Fruit fly (Drosophila melanogaster) whole organism, embryonic: ENCODE data around the gene CtBP.

ENCODE experiments used
- B-H2 ChIP-seq: fragments of 200-800 bp; sonication (Bioruptor generic); optimal IDR thresholded peaks from 2 replicates; lab custom pipeline; 2018; ENCODE audit warnings: missing biosample characterization, mild to moderate bottlenecking, missing genetic modification characterization
- CG10565 ChIP-seq: fragments of 200-800 bp; sonication (Bioruptor generic); optimal IDR thresholded peaks from 3 replicates; lab custom pipeline; 2016; ENCODE audit warnings: missing biosample characterization, mild to moderate bottlenecking, missing genetic modification characterization
- CG11456 ChIP-seq: fragments of 200-800 bp; sonication (Bioruptor generic); IDR thresholded peaks from 3 replicates; pipeline ENCODE4 v1.3.6; 2022; ENCODE audit warnings: missing biosample characterization, missing genetic modification characterization
- CG11696 ChIP-seq: fragments of 200-800 bp; sonication (Bioruptor generic); IDR thresholded peaks from 2 replicates; pipeline ENCODE4 v1.3.6; 2022; ENCODE audit warnings: missing biosample characterization, missing genetic modification characterization
- CG12104 ChIP-seq: fragments of 200-800 bp; sonication (Bioruptor generic); optimal IDR thresholded peaks from 3 replicates; lab custom pipeline; 2016; ENCODE audit warnings: missing biosample characterization, missing genetic modification characterization
- CG13287 ChIP-seq: fragments of 200-800 bp; sonication (Bioruptor generic); IDR thresholded peaks from 2 replicates; pipeline ENCODE4 v1.3.6; 2022; ENCODE audit warnings: missing biosample characterization, missing genetic modification characterization; ENCODE audit not compliant: partially characterized antibody
- CG14965 ChIP-seq: fragments of 200-800 bp; sonication (Bioruptor generic); optimal IDR thresholded peaks from 2 replicates; lab custom pipeline; 2016; ENCODE audit warnings: missing biosample characterization, missing genetic modification characterization, borderline replicate concordance
- CG17829 ChIP-seq: fragments of 200-800 bp; optimal IDR thresholded peaks from 2 replicates; lab custom pipeline; 2019; ENCODE audit warnings: missing biosample characterization, mild to moderate bottlenecking, missing genetic modification characterization, moderate library complexity
- CG30403 ChIP-seq: fragments of 200-800 bp; sonication (Bioruptor generic); optimal IDR thresholded peaks from 3 replicates; lab custom pipeline; 2016; ENCODE audit warnings: missing biosample characterization, missing genetic modification characterization
- CG32772 ChIP-seq: fragments of 200-800 bp; sonication (Bioruptor generic); IDR thresholded peaks from 2 replicates; pipeline ENCODE4 v1.3.6; 2022; ENCODE audit warnings: missing biosample characterization, missing genetic modification characterization
- CG4282 ChIP-seq: fragments of 200-800 bp; sonication (Bioruptor generic); optimal IDR thresholded peaks from 2 replicates; lab custom pipeline; 2016; ENCODE audit warnings: missing biosample characterization, missing genetic modification characterization
- CG6175 ChIP-seq: fragments of 200-800 bp; sonication (Bioruptor generic); IDR thresholded peaks from 3 replicates; pipeline ENCODE4 v1.3.6; 2022; ENCODE audit warnings: missing biosample characterization, missing genetic modification characterization
- CG8281 ChIP-seq: fragments of 200-800 bp; sonication (Bioruptor generic); optimal IDR thresholded peaks from 2 replicates; lab custom pipeline; 2018; ENCODE audit warnings: missing biosample characterization, mild to moderate bottlenecking, missing genetic modification characterization, moderate library complexity
- CTCF ChIP-seq: fragments of 200-800 bp; sonication (Bioruptor generic); optimal IDR thresholded peaks from 2 replicates; lab custom pipeline; 2017; ENCODE audit warnings: missing biosample characterization, mild to moderate bottlenecking, missing genetic modification characterization, moderate library complexity
- CkIIα-i1 ChIP-seq: fragments of 200-800 bp; sonication (Bioruptor generic); IDR thresholded peaks from 2 replicates; pipeline ENCODE4 v1.3.6; 2022; ENCODE audit warnings: missing biosample characterization, missing genetic modification characterization
- CrebB ChIP-seq: fragments of 200-800 bp; sonication (Bioruptor generic); optimal IDR thresholded peaks from 3 replicates; lab custom pipeline; 2018; ENCODE audit warnings: missing biosample characterization, mild to moderate bottlenecking, missing genetic modification characterization
- Dbx ChIP-seq: fragments of 200-800 bp; sonication (Bioruptor generic); IDR thresholded peaks from 3 replicates; pipeline ENCODE4 v1.3.6; 2022; ENCODE audit warnings: missing biosample characterization, missing genetic modification characterization
- Dek ChIP-seq: fragments of 200-800 bp; sonication (Bioruptor generic); optimal IDR thresholded peaks from 3 replicates; lab custom pipeline; 2019; ENCODE audit warnings: missing biosample characterization, mild to moderate bottlenecking, missing genetic modification characterization, moderate library complexity
- Dfd ChIP-seq, 2 experiments: fragments of >200 bp; optimal IDR thresholded peaks; 2 replicates each; lab custom pipeline; 2017; ENCODE audit warnings: missing biosample characterization in 2 of 2, missing genetic modification characterization in 2 of 2
- Dref ChIP-seq: fragments of 200-800 bp; sonication (Bioruptor generic); IDR thresholded peaks from 2 replicates; pipeline ENCODE4 v1.3.6; 2022; ENCODE audit warnings: missing biosample characterization, missing genetic modification characterization
- E2f1 ChIP-seq: fragments of 200-800 bp; sonication (Bioruptor generic); IDR thresholded peaks from 2 replicates; pipeline ENCODE4 v1.3.6; 2022; ENCODE audit warnings: missing biosample characterization, missing genetic modification characterization
- HmgD ChIP-seq: fragments of 200-800 bp; sonication (Bioruptor generic); optimal IDR thresholded peaks from 3 replicates; lab custom pipeline; 2016; ENCODE audit warnings: missing biosample characterization, missing genetic modification characterization
- Jarid2 ChIP-seq: fragments of 200-800 bp; sonication (Bioruptor generic); optimal IDR thresholded peaks from 3 replicates; lab custom pipeline; 2017; ENCODE audit warnings: mild to moderate bottlenecking, missing biosample characterization, missing genetic modification reagents, missing genetic modification characterization
- Mrtf ChIP-seq: fragments of 200-800 bp; sonication (Bioruptor generic); IDR thresholded peaks from 3 replicates; pipeline ENCODE4 v1.3.6; 2022; ENCODE audit warnings: missing biosample characterization, missing genetic modification characterization
- NC2β ChIP-seq: fragments of 200-800 bp; sonication (Bioruptor generic); optimal IDR thresholded peaks from 2 replicates; lab custom pipeline; 2016; ENCODE audit warnings: missing biosample characterization, missing genetic modification characterization
- NfI ChIP-seq: fragments of 200-800 bp; sonication (Bioruptor generic); optimal IDR thresholded peaks from 3 replicates; lab custom pipeline; 2018; ENCODE audit warnings: missing biosample characterization, mild to moderate bottlenecking, missing genetic modification characterization, moderate library complexity
- Optix ChIP-seq: fragments of 200-800 bp; sonication (Bioruptor generic); IDR thresholded peaks from 3 replicates; pipeline ENCODE4 v1.3.6; 2022; ENCODE audit warnings: missing biosample characterization, missing genetic modification characterization
- Pdp1 ChIP-seq, 2 experiments: fragments of 200-800 bp; sonication (Bioruptor generic); optimal IDR thresholded peaks; 3 replicates each; lab custom pipeline; 2016; ENCODE audit warnings: missing biosample characterization in 2 of 2, missing genetic modification characterization in 2 of 2, mild to moderate bottlenecking in 1 of 2, moderate library complexity in 1 of 2
- Rfx ChIP-seq: fragments of 200-800 bp; sonication (Bioruptor generic); IDR thresholded peaks from 2 replicates; pipeline ENCODE4 v1.3.6; 2022; ENCODE audit warnings: missing biosample characterization, missing genetic modification characterization
- Xbp1 ChIP-seq: fragments of 200-800 bp; sonication (Bioruptor generic); optimal IDR thresholded peaks from 3 replicates; lab custom pipeline; 2016; ENCODE audit warnings: missing biosample characterization, mild to moderate bottlenecking, missing genetic modification characterization
- Xrp1 ChIP-seq: fragments of 200-800 bp; sonication (Bioruptor generic); IDR thresholded peaks from 2 replicates; pipeline ENCODE4 v1.3.6; 2022; ENCODE audit warnings: missing biosample characterization, missing genetic modification characterization
- ab ChIP-seq: fragments of 200-800 bp; sonication (Bioruptor generic); optimal IDR thresholded peaks from 2 replicates; lab custom pipeline; 2016; ENCODE audit warnings: missing biosample characterization, missing genetic modification characterization
- amos ChIP-seq: fragments of 200-800 bp; sonication (Bioruptor generic); IDR thresholded peaks from 2 replicates; pipeline ENCODE4 v1.3.6; 2022; ENCODE audit warnings: missing biosample characterization, missing genetic modification characterization; ENCODE audit not compliant: partially characterized antibody
- ap ChIP-seq: fragments of 200-800 bp; sonication (Bioruptor generic); IDR thresholded peaks from 2 replicates; pipeline ENCODE4 v1.3.6; 2022; ENCODE audit warnings: missing biosample characterization, missing genetic modification characterization
- ato ChIP-seq: fragments of 200-800 bp; sonication (Bioruptor generic); IDR thresholded peaks from 2 replicates; pipeline ENCODE4 v1.3.6; 2022; ENCODE audit warnings: missing biosample characterization, missing genetic modification characterization; ENCODE audit not compliant: partially characterized antibody
- fu2 ChIP-seq: fragments of 200-800 bp; sonication (Bioruptor generic); optimal IDR thresholded peaks from 2 replicates; lab custom pipeline; 2016; ENCODE audit warnings: missing biosample characterization, missing genetic modification characterization
- her ChIP-seq: fragments of 200-800 bp; sonication (Bioruptor generic); optimal IDR thresholded peaks from 2 replicates; lab custom pipeline; 2016; ENCODE audit warnings: missing biosample characterization, missing genetic modification characterization
- jumu ChIP-seq: fragments of 200-800 bp; sonication (Bioruptor generic); optimal IDR thresholded peaks from 3 replicates; lab custom pipeline; 2016; ENCODE audit warnings: missing biosample characterization, missing genetic modification characterization
- nerfin-1 ChIP-seq: fragments of 200-800 bp; sonication (Bioruptor generic); optimal IDR thresholded peaks from 3 replicates; lab custom pipeline; 2019; ENCODE audit warnings: missing biosample characterization, mild to moderate bottlenecking, missing genetic modification characterization, moderate library complexity
- pho ChIP-seq: fragments of 200-800 bp; sonication (Bioruptor generic); optimal IDR thresholded peaks from 2 replicates; lab custom pipeline; 2016; ENCODE audit warnings: missing biosample characterization, missing genetic modification characterization
- prd ChIP-seq, 3 experiments: fragments of >200 bp in 2 of 3; fragments of 200-800 bp in 1 of 3; sonication (Bioruptor generic) in 1 of 3; optimal IDR thresholded peaks in 2 of 3; IDR thresholded peaks in 1 of 3; 2 replicates in 2 of 3; 3 replicates in 1 of 3; pipeline versions ENCODE4 v1.3.6 to Lab custom; 2017 to 2022; ENCODE audit warnings: missing biosample characterization in 1 of 3, missing genetic modification characterization in 1 of 3
- rib ChIP-seq: fragments of 200-800 bp; sonication (Bioruptor generic); IDR thresholded peaks from 2 replicates; pipeline ENCODE4 v1.3.6; 2022; ENCODE audit warnings: missing biosample characterization, missing genetic modification characterization
- run ChIP-seq: fragments of 200-800 bp; sonication (Bioruptor generic); optimal IDR thresholded peaks from 3 replicates; lab custom pipeline; 2018; ENCODE audit warnings: missing biosample characterization, mild to moderate bottlenecking, missing genetic modification characterization
- sisA ChIP-seq: fragments of 200-800 bp; sonication (Bioruptor generic); IDR thresholded peaks from 2 replicates; pipeline ENCODE4 v1.3.6; 2022; ENCODE audit warnings: missing biosample characterization, missing genetic modification characterization
- slbo ChIP-seq: fragments of 200-800 bp; sonication (Bioruptor generic); IDR thresholded peaks from 2 replicates; pipeline ENCODE4 v1.3.6; 2022; ENCODE audit warnings: missing biosample characterization, missing genetic modification characterization
- sna ChIP-seq: fragments of 200-800 bp; sonication (Bioruptor generic); IDR thresholded peaks from 2 replicates; pipeline ENCODE4 v1.3.6; 2022; ENCODE audit warnings: missing biosample characterization, missing genetic modification characterization; ENCODE audit not compliant: partially characterized antibody
- tio ChIP-seq: fragments of 200-800 bp; sonication (Bioruptor generic); optimal IDR thresholded peaks from 2 replicates; lab custom pipeline; 2017; ENCODE audit warnings: missing biosample characterization, missing genetic modification characterization, inconsistent platforms
- tx ChIP-seq: fragments of 200-800 bp; sonication (Bioruptor generic); optimal IDR thresholded peaks from 2 replicates; lab custom pipeline; 2016; ENCODE audit warnings: missing biosample characterization, missing genetic modification characterization
- usp ChIP-seq: fragments of >200 bp; optimal IDR thresholded peaks from 2 replicates; lab custom pipeline; 2017; ENCODE audit warnings: missing biosample characterization, missing genetic modification characterization
- vnd ChIP-seq: fragments of 200-800 bp; sonication (Bioruptor generic); IDR thresholded peaks from 3 replicates; pipeline ENCODE4 v1.3.6; 2022; ENCODE audit warnings: missing biosample characterization, missing genetic modification characterization; ENCODE audit not compliant: partially characterized antibody

The CtBP gene

dm6 chr3R:13030257-13031173 is 19.1 kb downstream of the CtBP start, which contains the start of the genes CG46281 and CG46280 (continued):
- no peak for TF ChIP-seq CG12104 (GFP tag; lab: Kevin White, UChicago)
- no peak for TF ChIP-seq sisA
- TF ChIP-seq Dbx (GFP tag; lab: Robert Waterston, UW), result no peak
- TF ChIP-seq prd (optimal IDR thresholded peaks at IDR 0.05; lab: Kevin White, UChicago), result no peak
- no peak for TF ChIP-seq prd (GFP tag; IDR thresholded peaks at IDR 0.05; lab: Robert Waterston, UW)
- peak; percentile 16 for TF ChIP-seq B-H2 (GFP tag; lab: Kevin White, UChicago)
- no peak for TF ChIP-seq E2f1 (GFP tag; lab: Robert Waterston, UW)
- TF ChIP-seq Mrtf (GFP tag; lab: Robert Waterston, UW), result no peak
- TF ChIP-seq nerfin-1 (tag; lab: Kevin White, UChicago), result peak; percentile 43
- TF ChIP-seq CG30403 (GFP tag; lab: Kevin White, UChicago), result peak; percentile 46
- TF ChIP-seq NfI, result no peak
- TF ChIP-seq pho (GFP tag; lab: Kevin White, UChicago), result peak; percentile 47
- TF ChIP-seq Xbp1 (GFP tag; lab: Kevin White, UChicago), result peak; percentile 50
- no peak for TF ChIP-seq Dek (tag; lab: Kevin White, UChicago)
- no peak for TF ChIP-seq CG32772 (GFP tag; lab: Robert Waterston, UW)
- no peak for TF ChIP-seq Jarid2 (GFP tag; lab: Kevin White, UChicago)
- TF ChIP-seq NC2β (GFP tag; lab: Kevin White, UChicago), result peak; percentile 56
- TF ChIP-seq ab (GFP tag; lab: Kevin White, UChicago), result no peak
- TF ChIP-seq CG11456 (GFP tag; lab: Robert Waterston, UW), result no peak
- no peak for TF ChIP-seq CG8281 (tag; lab: Kevin White, UChicago)
- TF ChIP-seq ato (GFP tag; lab: Robert Waterston, UW), result no peak; the same call in 1 of the 2 replicates
- TF ChIP-seq rib (GFP tag; lab: Robert Waterston, UW), result no peak
- TF ChIP-seq slbo (GFP tag; lab: Robert Waterston, UW), result no peak
- TF ChIP-seq CG13287, result peak; percentile 82
- TF ChIP-seq amos, result peak; percentile 39; the same call in 1 of the 2 replicates
- TF ChIP-seq tio, result no peak
- 0 out of 2 replicates have a peak, but pooled peaks have one; percentile 53 for TF ChIP-seq sna
- no peak for TF ChIP-seq CG6175
- TF ChIP-seq CG10565 (GFP tag; lab: Kevin White, UChicago), result no peak
- peak; percentile 9 for TF ChIP-seq her (GFP tag; lab: Kevin White, UChicago)
- no peak for TF ChIP-seq jumu (GFP tag; lab: Kevin White, UChicago)
- TF ChIP-seq CG4282 (GFP tag; lab: Kevin White, UChicago), result no peak
- TF ChIP-seq CTCF (GFP tag; lab: Kevin White, UChicago), result no peak
- TF ChIP-seq Xrp1 (GFP tag; lab: Robert Waterston, UW), result no peak
- TF ChIP-seq CkIIα-i1 (GFP tag; lab: Robert Waterston, UW), result no peak
- no peak for TF ChIP-seq tx (GFP tag; lab: Kevin White, UChicago)
- no peak for TF ChIP-seq CG11696 (GFP tag; lab: Robert Waterston, UW)
- peak; percentile 66 for TF ChIP-seq CG17829 (tag; lab: Kevin White, UChicago)
- peak; percentile 33; the same call in 1 of the 3 replicates for TF ChIP-seq vnd (GFP tag; lab: Robert Waterston, UW)
- no peak for TF ChIP-seq usp (GFP tag; lab: Kevin White, UChicago)
- TF ChIP-seq run, result no peak
- peak; percentile 31 to 78 for TF ChIP-seq Pdp1 (GFP tag; optimal IDR thresholded peaks at IDR 0.05; lab: Kevin White, UChicago)
- TF ChIP-seq fu2 (GFP tag; lab: Kevin White, UChicago), result no peak
- TF ChIP-seq Rfx, result no peak
- TF ChIP-seq Dfd (GFP tag; optimal IDR thresholded peaks at IDR 0.05; lab: Kevin White, UChicago), result no peak
- no peak for TF ChIP-seq Optix (GFP tag; lab: Robert Waterston, UW)
- TF ChIP-seq CG14965 (GFP tag; lab: Kevin White, UChicago), result no peak
- no peak for TF ChIP-seq ap (GFP tag; lab: Robert Waterston, UW)
- no peak for TF ChIP-seq HmgD (GFP tag; lab: Kevin White, UChicago)
- no peak for TF ChIP-seq CrebB (tag; lab: Kevin White, UChicago)
- peak; percentile 72 for TF ChIP-seq Dref (GFP tag; lab: Robert Waterston, UW)
